Worm (Caenorhabditis elegans): ENCODE results near the gene ril-1.

Gene ril-1

ce11 chrV:14501136-14501535 lies 22.8 kb downstream of the ril-1 start, which contains the start of gene R02D5.24:
Gene R02D5.24, plus strand, starts transcription at chrV:14501340.
- 0 out of 2 replicates have a peak, but pooled peaks have one; percentile 40 for TF ChIP-seq F37B4.10 (GFP tag; IDR thresholded peaks at IDR 0.05)
- TF ChIP-seq F52B5.7 (tag; optimal IDR thresholded peaks at IDR 0.05) = no peak
- no peak for TF ChIP-seq hlh-12 (tag; optimal IDR thresholded peaks at IDR 0.05)
- no peak for TF ChIP-seq pha-4 (tag; optimal IDR thresholded peaks at IDR 0.05)
- TF ChIP-seq F49E8.2 (tag; optimal IDR thresholded peaks at IDR 0.05; ENCODE audit: insufficient read depth) = no peak
- no peak for TF ChIP-seq nfya-2 (GFP tag; IDR thresholded peaks at IDR 0.05)
- TF ChIP-seq bed-1 (GFP tag; IDR thresholded peaks at IDR 0.05) = no peak

ce11 chrV:14500554-14500953 lies 23.4 kb downstream of the ril-1 start:
- TF ChIP-seq nhr-120 (GFP tag; IDR thresholded peaks at IDR 0.05) (no peak), lin-40 (tag; optimal IDR thresholded peaks at IDR 0.05) (no peak), pha-4 (tag; optimal IDR thresholded peaks at IDR 0.05) (no peak), efl-1 (GFP tag; optimal IDR thresholded peaks at IDR 0.05) (peak; percentile 14), nhr-27 (tag; optimal IDR thresholded peaks at IDR 0.05) (no peak), dox-1 (GFP tag; IDR thresholded peaks at IDR 0.05) (no peak), hmg-1.2 (GFP tag; IDR thresholded peaks at IDR 0.05) (peak; percentile 71), tbx-9 (tag; optimal IDR thresholded peaks at IDR 0.05; ENCODE audit: borderline replicate concordance) (no peak), mel-28 (tag; optimal IDR thresholded peaks at IDR 0.05; ENCODE audit: borderline replicate concordance) (no peak)

ce11 chrV:14499074-14499864 lies 24.7 kb downstream of the ril-1 start:
- TF ChIP-seq lir-1 (GFP tag; conservative IDR thresholded peaks at IDR 0.05) = no peak
- TF ChIP-seq F39B2.1 (GFP tag; IDR thresholded peaks at IDR 0.05) = no peak
- TF ChIP-seq lin-26 (GFP tag; IDR thresholded peaks at IDR 0.05) = peak; percentile 30; the same call in 1 of the 2 replicates
- no peak for TF ChIP-seq mel-28 (tag; optimal IDR thresholded peaks at IDR 0.05; ENCODE audit: borderline replicate concordance)
- no peak for TF ChIP-seq ccch-3 (GFP tag; optimal IDR thresholded peaks at IDR 0.05)
- TF ChIP-seq madf-3 (GFP tag; IDR thresholded peaks at IDR 0.05) = no peak
- peak; percentile 51; the same call in 1 of the 2 replicates for TF ChIP-seq dox-1 (GFP tag; IDR thresholded peaks at IDR 0.05)
- TF ChIP-seq nhr-80 (tag; optimal IDR thresholded peaks at IDR 0.05) = peak; percentile 21

ce11 chrV:14498204-14498603 lies 25.7 kb downstream of the ril-1 start:
- no peak for TF ChIP-seq dpff-1 (tag; optimal IDR thresholded peaks at IDR 0.05)
- TF ChIP-seq cebp-1 (GFP tag; IDR thresholded peaks at IDR 0.05) = no peak
- TF ChIP-seq cebp-1 (tag; optimal IDR thresholded peaks at IDR 0.05) = no peak
- no peak for TF ChIP-seq Y79H2A.3 (GFP tag; conservative IDR thresholded peaks at IDR 0.05)
- TF ChIP-seq unc-62 (GFP tag; optimal IDR thresholded peaks at IDR 0.05) = no peak
- no peak for TF ChIP-seq Y67H2A.10 (GFP tag; conservative IDR thresholded peaks at IDR 0.05)
- no peak for TF ChIP-seq dpl-1 (GFP tag; optimal IDR thresholded peaks at IDR 0.05)

- TF ChIP-seq Y56A3A.18 (GFP tag; IDR thresholded peaks at IDR 0.05) (0 out of 2 replicates have a peak, but pooled peaks have one; percentile 36), ekl-4 (GFP tag; IDR thresholded peaks at IDR 0.05) (no peak)
Measured at ce11 chrV:14496446-14496845, 27.5 kb downstream of the ril-1 start.

- TF ChIP-seq snpc-1.3 (tag; optimal IDR thresholded peaks at IDR 0.05; ENCODE audit: insufficient read depth) (no peak), xnd-1 (tag; optimal IDR thresholded peaks at IDR 0.05) (no peak), ets-4 (GFP tag; optimal IDR thresholded peaks at IDR 0.05) (no peak), nhr-27 (tag; optimal IDR thresholded peaks at IDR 0.05) (no peak), ztf-6 (GFP tag; IDR thresholded peaks at IDR 0.05) (no peak), C17E4.6 (GFP tag; IDR thresholded peaks at IDR 0.05) (no peak), nfyb-1 (GFP tag; IDR thresholded peaks at IDR 0.05) (no peak), ceh-79 (tag; optimal IDR thresholded peaks at IDR 0.05) (no peak), dpff-1 (tag; optimal IDR thresholded peaks at IDR 0.05) (no peak), nhr-120 (GFP tag; IDR thresholded peaks at IDR 0.05) (no peak), ztf-18 (tag; optimal IDR thresholded peaks at IDR 0.05) (no peak), nhr-80 (tag; optimal IDR thresholded peaks at IDR 0.05) (no peak), egl-18 (GFP tag; IDR thresholded peaks at IDR 0.05) (no peak), F49E8.2 (tag; optimal IDR thresholded peaks at IDR 0.05; ENCODE audit: insufficient read depth) (no peak), K11D2.4 (GFP tag; IDR thresholded peaks at IDR 0.05) (no peak)
Measured at ce11 chrV:14495493-14495892, 28.4 kb downstream of the ril-1 start.

Measured in whole organism, young adult.